Fruit fly (Drosophila melanogaster) whole organism: Measurements from ENCODE around the gene Cpr11A.

Experiments used
- CG8478 ChIP-seq: fragments of >200 bp; optimal IDR thresholded peaks from 2 replicates; lab custom pipeline; 2018; ENCODE audit warnings: inconsistent platforms
- pan ChIP-seq: fragments of >200 bp; optimal IDR thresholded peaks from 2 replicates; lab custom pipeline; 2017
- psq ChIP-seq: fragments of >200 bp; optimal IDR thresholded peaks from 2 replicates; lab custom pipeline; 2017

DNA sequence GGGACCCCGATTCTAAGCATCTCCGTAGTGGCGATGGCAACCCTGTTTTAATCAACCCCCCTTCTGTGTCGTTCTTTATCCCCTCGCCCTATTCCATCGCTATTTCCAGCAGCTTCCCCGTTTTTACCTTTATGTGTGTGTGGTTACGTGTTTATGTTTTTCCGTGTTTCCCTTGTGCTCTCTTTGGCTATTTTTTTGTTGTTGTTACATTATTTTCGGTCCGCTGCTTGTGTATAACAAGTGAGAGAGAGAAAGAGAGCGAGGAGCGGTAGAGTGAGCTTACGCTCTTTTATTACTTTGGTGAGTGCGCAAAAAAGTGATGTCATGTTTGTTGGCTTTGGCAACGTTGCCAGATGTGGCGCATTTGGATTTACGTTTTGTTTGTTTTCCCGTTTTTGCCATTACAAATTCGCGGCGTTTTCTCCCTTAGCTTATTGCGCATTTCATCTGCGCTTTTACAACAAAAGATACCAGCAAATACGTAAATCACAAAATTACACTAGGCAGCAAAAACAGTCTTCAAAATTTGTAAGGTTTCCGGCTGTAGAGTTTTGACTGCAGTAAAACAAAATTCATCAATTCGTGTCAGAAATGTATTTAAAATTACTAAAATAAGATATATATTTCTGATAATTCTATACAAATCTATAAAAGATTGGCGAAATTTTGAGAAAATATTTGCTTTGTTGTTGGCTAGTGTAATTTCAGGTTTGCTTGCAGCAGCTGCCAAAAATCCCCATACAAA lies 16.4 kb upstream of the Cpr11A start:
- TF ChIP-seq pan (lab: Kevin White, UChicago) (no peak), psq (lab: Kevin White, UChicago) (no peak), CG8478 (lab: Kevin White, UChicago) (no peak)
